Worm (Caenorhabditis elegans): ENCODE measurements around the gene ceh-30.

ceh-30 gene

ce11 chrX:3080825-3081224, 17.5 kb downstream of the ceh-30 start, which contains the start of gene twk-16:
Gene twk-16, plus strand, starts transcription at chrX:3081125.
- no peak for TF ChIP-seq tlp-1 (tag; optimal IDR thresholded peaks at IDR 0.05)
- no peak for TF ChIP-seq ceh-82 (tag; optimal IDR thresholded peaks at IDR 0.05)
- no peak for TF ChIP-seq fkh-4 (tag; optimal IDR thresholded peaks at IDR 0.05; ENCODE audit: borderline replicate concordance)
- no peak for TF ChIP-seq ets-5 (GFP tag; IDR thresholded peaks at IDR 0.05)
- no peak for TF ChIP-seq lir-3 (tag; optimal IDR thresholded peaks at IDR 0.05; ENCODE audit: poor library complexity)
- no peak for TF ChIP-seq ama-1 (optimal IDR thresholded peaks at IDR 0.05)
- TF ChIP-seq elt-2 (tag; optimal IDR thresholded peaks at IDR 0.05) = no peak
- TF ChIP-seq lin-39 (tag; optimal IDR thresholded peaks at IDR 0.05) = no peak
- TF ChIP-seq snpc-4 (tag; optimal IDR thresholded peaks at IDR 0.05) = no peak
- TF ChIP-seq egl-27 (tag; optimal IDR thresholded peaks at IDR 0.05) = no peak
- no peak for TF ChIP-seq alr-1 (tag; optimal IDR thresholded peaks at IDR 0.05; ENCODE audit: borderline replicate concordance)
- TF ChIP-seq nhr-85 (tag) = no peak
- no peak for TF ChIP-seq C34B4.2 (tag; optimal IDR thresholded peaks at IDR 0.05)
- no peak for TF ChIP-seq sox-4 (tag; optimal IDR thresholded peaks at IDR 0.05)
- no peak for TF ChIP-seq nhr-28 (tag; optimal IDR thresholded peaks at IDR 0.05)

- TF ChIP-seq rnt-1 (tag; optimal IDR thresholded peaks at IDR 0.05) = no peak
- no peak for TF ChIP-seq lsy-2 (tag; optimal IDR thresholded peaks at IDR 0.05)
- TF ChIP-seq lin-35 (GFP tag; optimal IDR thresholded peaks at IDR 0.05) = no peak
- no peak for TF ChIP-seq fos-1 (tag; optimal IDR thresholded peaks at IDR 0.05)
- no peak for TF ChIP-seq lir-3 (tag; optimal IDR thresholded peaks at IDR 0.05; ENCODE audit: poor library complexity)
- no peak for TF ChIP-seq fkh-4 (tag; optimal IDR thresholded peaks at IDR 0.05; ENCODE audit: borderline replicate concordance)
- TF ChIP-seq aha-1 (tag; optimal IDR thresholded peaks at IDR 0.05) = no peak
- TF ChIP-seq unc-86 (tag; optimal IDR thresholded peaks at IDR 0.05) = no peak
- no peak for TF ChIP-seq snu-23 (GFP tag; optimal IDR thresholded peaks at IDR 0.05)
- TF ChIP-seq tbx-2 (tag; optimal IDR thresholded peaks at IDR 0.05) = no peak
- TF ChIP-seq ets-5 (GFP tag; IDR thresholded peaks at IDR 0.05) = no peak
- no peak for TF ChIP-seq nhr-19 (GFP tag; conservative IDR thresholded peaks at IDR 0.05)
- no peak for TF ChIP-seq snpc-4 (tag; optimal IDR thresholded peaks at IDR 0.05)
- no peak for TF ChIP-seq swsn-7 (tag; optimal IDR thresholded peaks at IDR 0.05)
- no peak for TF ChIP-seq C04F5.9 (tag; optimal IDR thresholded peaks at IDR 0.05)
- no peak for TF ChIP-seq aly-2 (tag; optimal IDR thresholded peaks at IDR 0.05)
- TF ChIP-seq nhr-90 (tag; optimal IDR thresholded peaks at IDR 0.05; ENCODE audit: poor library complexity) = no peak
Measured at ce11 chrX:3087245-3087644, 23.9 kb downstream of the ceh-30 start, which contains the start of gene F52E4.5. Gene F52E4.5, minus strand, starts transcription at chrX:3087345.

ce11 chrX:3087647-3088046, 24.3 kb downstream of the ceh-30 start:
- TF ChIP-seq fkh-4 (tag; optimal IDR thresholded peaks at IDR 0.05; ENCODE audit: borderline replicate concordance) (no peak), efl-1 (optimal IDR thresholded peaks at IDR 0.05) (no peak), efl-1 (GFP tag; optimal IDR thresholded peaks at IDR 0.05 in 1 of 2) (peak in 1 of 2 experiments; percentile 60)

ce11 chrX:3089423-3089822, 26.0 kb downstream of the ceh-30 start, which contains the start of gene pccb-1:
Gene pccb-1, plus strand, starts transcription at chrX:3089549.
- no peak for TF ChIP-seq nhr-11 (tag; optimal IDR thresholded peaks at IDR 0.05)
- peak in 1 of 3 experiments; percentile 10 for TF ChIP-seq dpl-1 (GFP tag; optimal IDR thresholded peaks at IDR 0.05)
- peak; percentile 54 for TF ChIP-seq blmp-1 (tag; optimal IDR thresholded peaks at IDR 0.05)
- no peak for TF ChIP-seq efl-1 (optimal IDR thresholded peaks at IDR 0.05)
- peak in 1 of 2 experiments; percentile 91 for TF ChIP-seq efl-1 (GFP tag; optimal IDR thresholded peaks at IDR 0.05 in 1 of 2)

ce11 chrX:3089894-3090414, 26.6 kb downstream of the ceh-30 start:
- TF ChIP-seq blmp-1 (tag; optimal IDR thresholded peaks at IDR 0.05) = peak; percentile 14
- TF ChIP-seq tlp-1 (tag; optimal IDR thresholded peaks at IDR 0.05) = no peak
- peak; percentile 61 for TF ChIP-seq nhr-71 (tag; optimal IDR thresholded peaks at IDR 0.05)
- TF ChIP-seq dpl-1 (GFP tag; optimal IDR thresholded peaks at IDR 0.05) = no peak
- TF ChIP-seq unc-86 (tag; optimal IDR thresholded peaks at IDR 0.05) = no peak
- no peak for TF ChIP-seq irx-1 (tag; optimal IDR thresholded peaks at IDR 0.05)
- TF ChIP-seq nhr-47 (tag; optimal IDR thresholded peaks at IDR 0.05) = peak; percentile 48
- TF ChIP-seq nhr-85 (tag) = peak; percentile 74
- no peak for TF ChIP-seq egl-13 (tag; optimal IDR thresholded peaks at IDR 0.05)
- no peak for TF ChIP-seq alr-1 (tag; optimal IDR thresholded peaks at IDR 0.05; ENCODE audit: borderline replicate concordance)
- TF ChIP-seq snpc-4 (tag; optimal IDR thresholded peaks at IDR 0.05) = no peak
- peak; percentile 68 for TF ChIP-seq aha-1 (tag; optimal IDR thresholded peaks at IDR 0.05)
- no peak for TF ChIP-seq hlh-4 (tag; optimal IDR thresholded peaks at IDR 0.05)
- no peak for TF ChIP-seq ets-5 (GFP tag; IDR thresholded peaks at IDR 0.05)
- TF ChIP-seq nhr-76 (tag; optimal IDR thresholded peaks at IDR 0.05) = no peak
- peak; percentile 22 for TF ChIP-seq lir-3 (tag; optimal IDR thresholded peaks at IDR 0.05; ENCODE audit: poor library complexity)
- TF ChIP-seq fkh-4 (tag; optimal IDR thresholded peaks at IDR 0.05; ENCODE audit: borderline replicate concordance) = no peak
- no peak for TF ChIP-seq sptf-1 (tag; optimal IDR thresholded peaks at IDR 0.05)
- TF ChIP-seq ztf-4 (tag; optimal IDR thresholded peaks at IDR 0.05) = peak; percentile 31
- TF ChIP-seq F16B12.6 (tag; optimal IDR thresholded peaks at IDR 0.05) = no peak
- peak; percentile 34 for TF ChIP-seq fkh-10 (GFP tag; optimal IDR thresholded peaks at IDR 0.05)
- no peak for TF ChIP-seq vab-15 (tag; optimal IDR thresholded peaks at IDR 0.05)
